Worm (Caenorhabditis elegans): ENCODE measurements around the gene K07E3.1.

DNA sequence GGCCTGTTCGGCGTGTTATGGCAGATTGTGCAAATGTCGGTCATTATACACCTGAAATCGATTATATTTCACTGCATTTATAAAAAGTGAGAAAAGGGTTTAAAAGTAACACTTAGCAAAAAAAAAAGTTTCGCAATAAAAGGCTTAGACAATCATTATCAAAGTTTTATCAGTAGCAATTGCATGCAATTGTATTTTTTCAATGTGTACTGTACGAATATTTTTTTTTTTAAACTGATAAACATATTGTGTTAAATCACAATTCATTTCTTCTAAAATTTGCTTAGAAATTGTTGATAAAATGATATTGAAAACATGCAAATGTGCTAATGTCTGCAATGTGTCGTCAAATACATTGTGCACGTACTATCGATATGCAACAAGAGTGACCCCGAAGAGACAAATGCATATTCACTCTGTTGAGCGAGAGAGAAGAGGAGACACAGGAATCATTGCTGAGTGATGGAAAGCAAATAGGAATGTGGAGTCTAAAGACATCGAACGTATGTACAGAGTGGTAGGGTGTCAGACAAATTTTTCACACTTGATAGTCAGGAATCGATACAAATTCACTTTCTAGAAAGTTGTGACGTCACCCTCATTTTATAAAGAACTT is 26.1 kb downstream of the K07E3.1 start, which contains the start of gene C02B8.6:
- no peak for TF ChIP-seq blmp-1 (tag; optimal IDR thresholded peaks at IDR 0.05)
- TF ChIP-seq snpc-4 (tag; optimal IDR thresholded peaks at IDR 0.05): no peak
- TF ChIP-seq ces-1 (GFP tag; optimal IDR thresholded peaks at IDR 0.05): no peak
- TF ChIP-seq ztf-11 (tag; optimal IDR thresholded peaks at IDR 0.05): no peak
- no peak for TF ChIP-seq tbx-8 (GFP tag; optimal IDR thresholded peaks at IDR 0.05)
- TF ChIP-seq unc-62 (GFP tag; optimal IDR thresholded peaks at IDR 0.05): peak; percentile 20
- no peak for TF ChIP-seq lin-13 (tag; optimal IDR thresholded peaks at IDR 0.05)
- peak; percentile 56 for TF ChIP-seq mep-1 (tag; optimal IDR thresholded peaks at IDR 0.05)

Measured in whole organism, mixed stage, embryonic.